Fruit fly (Drosophila melanogaster): ENCODE results near the gene CG31347.

Gene CG31347

DNA sequence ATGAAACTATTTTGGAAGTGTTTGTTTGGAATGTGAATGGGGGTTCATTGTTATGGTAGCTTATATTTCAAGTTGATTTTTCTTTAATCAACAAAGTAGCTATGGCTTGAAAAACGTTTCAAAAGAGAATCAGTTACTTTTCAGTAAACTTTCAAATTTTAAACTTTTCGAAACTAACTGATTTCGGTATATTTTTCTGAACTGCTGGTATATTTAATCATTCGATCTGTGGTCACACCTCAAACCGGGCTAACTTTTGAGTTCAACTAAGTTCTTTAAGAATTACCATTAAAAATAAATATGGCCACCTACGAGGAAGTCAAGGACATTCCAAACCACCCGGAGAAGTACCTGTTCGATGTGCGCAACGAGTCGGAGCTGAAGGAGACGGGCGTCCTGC lies 12.5 kb upstream of the CG31347 start, which contains the start of gene CG12279:
TSS of gene CG12279 (plus strand) at position 234 of the 400 bp plus-strand sequence.
- no peak for TF ChIP-seq CG17801 (GFP tag; optimal IDR thresholded peaks at IDR 0.05; ENCODE audit: partially characterized antibody)

- TF ChIP-seq CG17801 (GFP tag; optimal IDR thresholded peaks at IDR 0.05; ENCODE audit: partially characterized antibody): no peak
Observed at dm6 chr3R:12701994-12702494, 9.6 kb upstream of the CG31347 start.

dm6 chr3R:12701257-12701656 lies 8.9 kb upstream of the CG31347 start:
- no peak for TF ChIP-seq CG17801 (GFP tag; optimal IDR thresholded peaks at IDR 0.05; ENCODE audit: partially characterized antibody)

DNA sequence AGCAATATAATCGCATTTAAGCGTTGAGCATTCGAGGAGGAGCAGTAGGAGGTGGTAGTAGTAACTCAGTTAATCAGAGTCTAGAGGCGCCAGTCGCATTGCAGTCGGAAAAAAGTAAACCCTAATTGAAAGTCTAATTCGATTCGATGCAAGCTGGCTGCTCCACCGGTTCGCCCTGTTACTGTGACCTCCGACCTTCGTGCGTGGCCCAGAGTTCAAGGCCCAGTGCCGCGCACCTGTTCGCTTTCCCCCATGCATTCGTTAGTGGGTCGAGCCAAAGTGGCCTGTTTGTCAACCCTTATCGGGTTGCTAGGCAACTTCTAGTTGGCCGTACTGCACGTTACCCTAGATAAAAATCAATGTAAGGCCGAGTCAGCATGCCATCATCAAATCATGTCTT lies 8.1 kb upstream of the CG31347 start:
- TF ChIP-seq CG17801 (GFP tag; optimal IDR thresholded peaks at IDR 0.05; ENCODE audit: partially characterized antibody): no peak

dm6 chr3R:12699620-12700378 lies 7.4 kb upstream of the CG31347 start:
- no peak for TF ChIP-seq CG17801 (GFP tag; optimal IDR thresholded peaks at IDR 0.05; ENCODE audit: partially characterized antibody)

- TF ChIP-seq CG17801 (GFP tag; optimal IDR thresholded peaks at IDR 0.05; ENCODE audit: partially characterized antibody): no peak
Observed at dm6 chr3R:12698363-12698762, 6.0 kb upstream of the CG31347 start.

DNA sequence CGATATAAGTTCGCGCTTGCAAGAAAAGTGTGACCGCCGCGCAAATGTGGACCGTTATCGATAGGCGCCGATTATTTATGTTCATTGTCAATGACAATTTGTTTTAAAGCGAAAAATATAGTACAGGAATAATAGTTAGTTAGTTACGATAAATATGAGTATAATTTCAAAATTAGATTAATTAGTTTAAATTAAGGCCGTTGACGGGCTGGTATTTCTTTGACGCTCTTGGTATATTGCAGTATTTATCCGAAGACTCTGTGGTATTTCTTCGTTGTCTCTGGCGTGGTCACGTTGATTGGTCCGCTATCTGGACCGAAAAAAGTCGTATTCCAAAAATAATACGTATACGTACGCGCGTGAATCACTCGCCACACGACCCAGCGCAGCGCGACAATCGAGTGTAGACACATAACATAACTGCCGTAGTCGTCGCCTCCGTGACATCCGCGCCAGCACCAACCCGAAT lies 5.2 kb upstream of the CG31347 start:
- TF ChIP-seq CG17801 (GFP tag; optimal IDR thresholded peaks at IDR 0.05; ENCODE audit: partially characterized antibody): no peak

DNA sequence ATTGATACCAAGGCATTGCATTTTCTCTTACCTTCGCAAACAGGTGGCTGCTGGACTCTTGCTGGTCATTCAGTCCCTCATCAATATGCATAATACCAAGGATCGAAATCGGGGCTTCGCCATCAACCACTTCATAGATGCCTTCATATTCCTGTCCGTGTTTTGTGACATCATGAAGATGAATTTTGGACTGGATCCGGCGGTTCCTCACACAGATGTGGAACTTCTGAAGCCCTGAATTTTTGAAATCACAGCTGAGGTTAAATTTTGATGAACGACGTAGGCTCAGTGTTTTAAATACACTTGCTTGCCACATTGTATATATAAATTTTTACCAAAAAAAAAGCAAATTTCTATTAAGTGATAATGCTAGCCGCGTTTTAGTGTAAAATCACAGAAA lies 4.6 kb upstream of the CG31347 start, which contains the start of gene Past1:
TSS of gene Past1 (plus strand) at position 301 of the 400 bp plus-strand sequence.
- TF ChIP-seq CG17801 (GFP tag; optimal IDR thresholded peaks at IDR 0.05; ENCODE audit: partially characterized antibody): no peak

dm6 chr3R:12694742-12695141 lies 2.3 kb upstream of the CG31347 start, which contains the start of the genes CG14391 and NijC:
TSS of gene CG14391 (minus strand) at chr3R:12694842.
TSS of gene NijC (plus strand) at chr3R:12695129.
- no peak for TF ChIP-seq CG17801 (GFP tag; optimal IDR thresholded peaks at IDR 0.05; ENCODE audit: partially characterized antibody)

- no peak for TF ChIP-seq CG17801 (GFP tag; optimal IDR thresholded peaks at IDR 0.05; ENCODE audit: partially characterized antibody)
Observed at dm6 chr3R:12691422-12692101, 835 bp downstream of the CG31347 start, which contains the start of gene Arp1. TSS of gene Arp1 (plus strand) at chr3R:12691743.

dm6 chr3R:12688672-12689417 lies 3.6 kb downstream of the CG31347 start, which contains the start of gene kar:
TSS of gene kar (minus strand) at chr3R:12689367.
- no peak for TF ChIP-seq CG17801 (GFP tag; optimal IDR thresholded peaks at IDR 0.05; ENCODE audit: partially characterized antibody)

DNA sequence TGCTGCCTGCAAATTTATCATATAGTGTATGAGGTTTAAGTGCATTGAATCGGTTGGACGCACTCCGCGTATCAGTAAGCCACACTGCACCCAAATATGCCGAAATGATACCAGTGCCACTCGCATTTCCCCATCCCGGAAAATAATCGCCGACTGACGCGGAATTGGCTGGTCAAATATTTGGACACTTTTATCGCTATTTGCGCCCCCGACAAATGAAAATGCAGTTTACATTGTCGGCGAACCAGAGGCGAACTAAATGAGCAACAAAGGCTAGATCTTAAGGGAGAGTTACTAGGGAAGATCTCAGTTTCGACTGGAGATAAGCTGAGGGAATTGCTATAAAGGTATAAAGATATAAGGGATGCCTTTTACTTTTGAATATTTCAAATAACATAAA lies 4.3 kb downstream of the CG31347 start:
- TF ChIP-seq CG17801 (GFP tag; optimal IDR thresholded peaks at IDR 0.05; ENCODE audit: partially characterized antibody): no peak

- no peak for TF ChIP-seq CG17801 (GFP tag; optimal IDR thresholded peaks at IDR 0.05; ENCODE audit: partially characterized antibody)
Observed at dm6 chr3R:12685290-12685689, 7.1 kb downstream of the CG31347 start.

DNA sequence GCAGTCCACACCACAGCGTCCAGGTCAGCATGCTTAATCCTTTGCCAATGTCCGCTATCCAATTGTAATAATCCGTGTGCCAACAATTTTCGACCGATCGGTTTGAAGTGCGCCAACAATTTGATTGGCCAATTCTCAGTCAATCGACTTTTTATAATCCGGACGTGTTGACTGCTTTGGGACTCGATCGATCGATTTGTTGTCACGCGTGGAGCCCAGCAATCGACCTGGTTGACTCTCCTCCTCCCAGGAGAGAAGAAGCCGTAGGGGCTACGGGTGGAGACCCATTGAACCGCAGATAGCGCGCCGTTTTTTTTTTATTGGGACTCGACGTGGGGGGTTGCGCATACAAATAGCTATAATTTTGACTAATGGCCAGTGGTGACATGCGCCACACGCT lies 11.1 kb downstream of the CG31347 start, which contains the start of gene Cyp313a4:
TSS of gene Cyp313a4 (minus strand) at position 101 of the 400 bp plus-strand sequence.
- TF ChIP-seq CG17801 (GFP tag; optimal IDR thresholded peaks at IDR 0.05; ENCODE audit: partially characterized antibody): no peak

- no peak for TF ChIP-seq CG17801 (GFP tag; optimal IDR thresholded peaks at IDR 0.05; ENCODE audit: partially characterized antibody)
Observed at dm6 chr3R:12678850-12679249, 13.5 kb downstream of the CG31347 start, which contains the start of gene mbo. TSS of gene mbo (minus strand) at chr3R:12679052.

Measured in ovary, adult (tissue).